Fruit fly (Drosophila melanogaster): Measurements from ENCODE around the gene phol.

phol gene

dm6 chr3L:9421621-9422020, 34.5 kb downstream of the phol start:
- TF ChIP-seq CG8301 (tag; optimal IDR thresholded peaks at IDR 0.05) (no peak), Pif1B (GFP tag; optimal IDR thresholded peaks at IDR 0.05) (no peak), CG4496 (GFP tag; IDR thresholded peaks at IDR 0.05) (peak; percentile 6; the same call in 1 of the 3 replicates), CG17806 (tag; optimal IDR thresholded peaks at IDR 0.05) (no peak), EcR (GFP tag; optimal IDR thresholded peaks at IDR 0.05) (peak; percentile 15)

dm6 chr3L:9420819-9421130, 35.3 kb downstream of the phol start:
- no peak for TF ChIP-seq CG8159 (tag; optimal IDR thresholded peaks at IDR 0.05)
- no peak for TF ChIP-seq rn (GFP tag; IDR thresholded peaks at IDR 0.05)
- no peak for TF ChIP-seq gl (tag; optimal IDR thresholded peaks at IDR 0.05)
- no peak for TF ChIP-seq CG14655 (GFP tag; optimal IDR thresholded peaks at IDR 0.05)
- TF ChIP-seq Pif1A (GFP tag; optimal IDR thresholded peaks at IDR 0.05): no peak
- TF ChIP-seq CG34367 (tag; optimal IDR thresholded peaks at IDR 0.05): no peak
- TF ChIP-seq CG12605 (GFP tag; IDR thresholded peaks at IDR 0.05): no peak
- no peak for TF ChIP-seq CG8301 (tag; optimal IDR thresholded peaks at IDR 0.05)

dm6 chr3L:9420054-9420818, 35.8 kb downstream of the phol start:
- TF ChIP-seq CG15710 (tag; optimal IDR thresholded peaks at IDR 0.05): peak; percentile 97
- TF ChIP-seq CG10348 (GFP tag; IDR thresholded peaks at IDR 0.05): peak; percentile 80
- peak; percentile 95 for TF ChIP-seq CG4496 (GFP tag; IDR thresholded peaks at IDR 0.05)
- TF ChIP-seq EcR (GFP tag; optimal IDR thresholded peaks at IDR 0.05): peak; percentile 91
- peak; percentile 93 for TF ChIP-seq CG8301 (tag; optimal IDR thresholded peaks at IDR 0.05)
- TF ChIP-seq Pif1A (GFP tag; optimal IDR thresholded peaks at IDR 0.05): peak; percentile 94
- peak; percentile 95 for TF ChIP-seq CG17806 (tag; optimal IDR thresholded peaks at IDR 0.05)
- TF ChIP-seq CG14655 (GFP tag; optimal IDR thresholded peaks at IDR 0.05): peak; percentile 92
- peak; percentile 96 for TF ChIP-seq Pif1B (GFP tag; optimal IDR thresholded peaks at IDR 0.05)
- TF ChIP-seq D1 (tag; optimal IDR thresholded peaks at IDR 0.05): peak; percentile 96
- peak; percentile 94 for TF ChIP-seq Snoo (tag; optimal IDR thresholded peaks at IDR 0.05)
- TF ChIP-seq rn (GFP tag; IDR thresholded peaks at IDR 0.05): peak; percentile 74
- TF ChIP-seq CG34367 (tag; optimal IDR thresholded peaks at IDR 0.05): peak; percentile 95
- peak; percentile 92 for TF ChIP-seq fd96Ca (GFP tag; IDR thresholded peaks at IDR 0.05)
- peak; percentile 93 for TF ChIP-seq CG9948 (tag; optimal IDR thresholded peaks at IDR 0.05)
- peak; percentile 97 for TF ChIP-seq CG8159 (tag; optimal IDR thresholded peaks at IDR 0.05)
- peak; percentile 96 for TF ChIP-seq Ets98B (GFP tag; IDR thresholded peaks at IDR 0.05)
- peak; percentile 91 for TF ChIP-seq gl (tag; optimal IDR thresholded peaks at IDR 0.05)
- TF ChIP-seq CG12605 (GFP tag; IDR thresholded peaks at IDR 0.05): peak; percentile 93
- TF ChIP-seq CG13204 (GFP tag; optimal IDR thresholded peaks at IDR 0.05): peak; percentile 86
- TF ChIP-seq CG32121 (GFP tag; IDR thresholded peaks at IDR 0.05): peak; percentile 96

- TF ChIP-seq CG14655 (GFP tag; optimal IDR thresholded peaks at IDR 0.05): peak; percentile 36
- no peak for TF ChIP-seq CG10348 (GFP tag; IDR thresholded peaks at IDR 0.05)
- peak; percentile 40 for TF ChIP-seq CG15710 (tag; optimal IDR thresholded peaks at IDR 0.05)
- no peak for TF ChIP-seq EcR (GFP tag; optimal IDR thresholded peaks at IDR 0.05)
- TF ChIP-seq gl (tag; optimal IDR thresholded peaks at IDR 0.05): no peak
- peak; percentile 89 for TF ChIP-seq fd96Ca (GFP tag; IDR thresholded peaks at IDR 0.05)
- peak; percentile 53 for TF ChIP-seq CG8301 (tag; optimal IDR thresholded peaks at IDR 0.05)
- no peak for TF ChIP-seq CG13204 (GFP tag; optimal IDR thresholded peaks at IDR 0.05)
- TF ChIP-seq rn (GFP tag; IDR thresholded peaks at IDR 0.05): peak; percentile 60
- TF ChIP-seq CG8159 (tag; optimal IDR thresholded peaks at IDR 0.05): peak; percentile 47
- peak; percentile 45 for TF ChIP-seq CG9948 (tag; optimal IDR thresholded peaks at IDR 0.05)
- TF ChIP-seq CG12605 (GFP tag; IDR thresholded peaks at IDR 0.05): peak; percentile 62
- peak; percentile 64 for TF ChIP-seq CG17806 (tag; optimal IDR thresholded peaks at IDR 0.05)
- TF ChIP-seq Snoo (tag; optimal IDR thresholded peaks at IDR 0.05): peak; percentile 21
- peak; percentile 85 for TF ChIP-seq Ets98B (GFP tag; IDR thresholded peaks at IDR 0.05)
- no peak for TF ChIP-seq D1 (tag; optimal IDR thresholded peaks at IDR 0.05)
- TF ChIP-seq CG4496 (GFP tag; IDR thresholded peaks at IDR 0.05): peak; percentile 85
- peak; percentile 61 for TF ChIP-seq Pif1A (GFP tag; optimal IDR thresholded peaks at IDR 0.05)
- TF ChIP-seq CG34367 (tag; optimal IDR thresholded peaks at IDR 0.05): peak; percentile 21
- peak; percentile 90 for TF ChIP-seq CG32121 (GFP tag; IDR thresholded peaks at IDR 0.05)
- peak; percentile 5 for TF ChIP-seq Pif1B (GFP tag; optimal IDR thresholded peaks at IDR 0.05)
Measured at dm6 chr3L:9419328-9419727, 36.8 kb downstream of the phol start.

- no peak for TF ChIP-seq CG13204 (GFP tag; optimal IDR thresholded peaks at IDR 0.05)
- TF ChIP-seq CG8301 (tag; optimal IDR thresholded peaks at IDR 0.05): no peak
- no peak for TF ChIP-seq Pif1A (GFP tag; optimal IDR thresholded peaks at IDR 0.05)
- no peak for TF ChIP-seq CG10348 (GFP tag; IDR thresholded peaks at IDR 0.05)
- TF ChIP-seq CG8159 (tag; optimal IDR thresholded peaks at IDR 0.05): no peak
- no peak for TF ChIP-seq gl (tag; optimal IDR thresholded peaks at IDR 0.05)
- no peak for TF ChIP-seq Snoo (tag; optimal IDR thresholded peaks at IDR 0.05)
- no peak for TF ChIP-seq CG32121 (GFP tag; IDR thresholded peaks at IDR 0.05)
Measured at dm6 chr3L:9417288-9417687, 38.8 kb downstream of the phol start, which contains the start of gene CG3982. CG3982 (minus strand) TSS chr3L:9417388.

dm6 chr3L:9410754-9411423, 45.2 kb downstream of the phol start, which contains the start of the genes CG4022 and Cpsf5:
CG4022 (minus strand) TSS chr3L:9410832.
Cpsf5 (plus strand) TSS chr3L:9411038.
- TF ChIP-seq CG13204 (GFP tag; optimal IDR thresholded peaks at IDR 0.05) (no peak), CG8159 (tag; optimal IDR thresholded peaks at IDR 0.05) (peak; percentile 61), fd96Ca (GFP tag; IDR thresholded peaks at IDR 0.05) (peak; percentile 65; the same call in 2 of the 3 replicates), CG12605 (GFP tag; IDR thresholded peaks at IDR 0.05) (peak; percentile 60), EcR (GFP tag; optimal IDR thresholded peaks at IDR 0.05) (peak; percentile 64), Snoo (tag; optimal IDR thresholded peaks at IDR 0.05) (peak; percentile 51), CG10348 (GFP tag; IDR thresholded peaks at IDR 0.05) (no peak), D1 (tag; optimal IDR thresholded peaks at IDR 0.05) (no peak), CG32121 (GFP tag; IDR thresholded peaks at IDR 0.05) (peak; percentile 70), Pif1A (GFP tag; optimal IDR thresholded peaks at IDR 0.05) (peak; percentile 59), Ets98B (GFP tag; IDR thresholded peaks at IDR 0.05) (peak; percentile 61), CG9948 (tag; optimal IDR thresholded peaks at IDR 0.05) (peak; percentile 64), CG8301 (tag; optimal IDR thresholded peaks at IDR 0.05) (peak; percentile 36), CG34367 (tag; optimal IDR thresholded peaks at IDR 0.05) (peak; percentile 52), CG15710 (tag; optimal IDR thresholded peaks at IDR 0.05) (peak; percentile 76), gl (tag; optimal IDR thresholded peaks at IDR 0.05) (no peak), Pif1B (GFP tag; optimal IDR thresholded peaks at IDR 0.05) (peak; percentile 57), CG4496 (GFP tag; IDR thresholded peaks at IDR 0.05) (peak; percentile 75; the same call in 2 of the 3 replicates), rn (GFP tag; IDR thresholded peaks at IDR 0.05) (0 out of 2 replicates have a peak, but pooled peaks have one; percentile 7), CG14655 (GFP tag; optimal IDR thresholded peaks at IDR 0.05) (no peak), CG17806 (tag; optimal IDR thresholded peaks at IDR 0.05) (peak; percentile 61)

All from whole organism, pupa.